Fruit fly (Drosophila melanogaster): Measurements from ENCODE around the gene Rh7.
A peak's percentile ranks its signal among the peaks of the same experiment; 100 is the strongest.

Rh7 gene

dm6 chr3L:12178847-12179437 is 3.7 kb upstream of the Rh7 start (continued):
- TF ChIP-seq schlank (tag; optimal IDR thresholded peaks at IDR 0.05) (no peak), CG9932 (GFP tag; IDR thresholded peaks at IDR 0.05) (peak; percentile 7; the same call in 1 of the 2 replicates), Meics (GFP tag; optimal IDR thresholded peaks at IDR 0.05) (peak; percentile 24), zfh1 (GFP tag; IDR thresholded peaks at IDR 0.05) (peak; percentile 24; the same call in 1 of the 3 replicates), CG7786 (GFP tag; optimal IDR thresholded peaks at IDR 0.05) (peak; percentile 22), CG8290 (GFP tag; optimal IDR thresholded peaks at IDR 0.05) (no peak), CG8290 (tag; optimal IDR thresholded peaks at IDR 0.05) (peak in 1 of 2 experiments; percentile 53), pb (GFP tag; optimal IDR thresholded peaks at IDR 0.05) (peak; percentile 6), Dbx (GFP tag; IDR thresholded peaks at IDR 0.05) (peak; percentile 29; the same call in 1 of the 3 replicates), amos (GFP tag; IDR thresholded peaks at IDR 0.05; ENCODE audit: partially characterized antibody) (no peak), gce (GFP tag; IDR thresholded peaks at IDR 0.05) (0 out of 3 replicates have a peak, but pooled peaks have one; percentile 21), CG17385 (GFP tag; optimal IDR thresholded peaks at IDR 0.05) (no peak), MTF-1 (GFP tag; optimal IDR thresholded peaks at IDR 0.05; ENCODE audit: borderline replicate concordance) (no peak), kay (GFP tag; optimal IDR thresholded peaks at IDR 0.05) (peak; percentile 5), CG17802 (tag; optimal IDR thresholded peaks at IDR 0.05) (no peak), CG17361 (GFP tag; IDR thresholded peaks at IDR 0.05) (peak; percentile 36; the same call in 2 of the 3 replicates), CG11696 (GFP tag; IDR thresholded peaks at IDR 0.05) (peak; percentile 80), grn (GFP tag; optimal IDR thresholded peaks at IDR 0.05) (peak; percentile 34), sug (tag; optimal IDR thresholded peaks at IDR 0.05) (peak; percentile 23), NFAT (GFP tag; IDR thresholded peaks at IDR 0.05) (peak; percentile 41; the same call in 1 of the 2 replicates), D19B (GFP tag; optimal IDR thresholded peaks at IDR 0.05) (peak; percentile 91), grau (tag; optimal IDR thresholded peaks at IDR 0.05) (peak; percentile 18), Pdp1 (GFP tag; optimal IDR thresholded peaks at IDR 0.05) (peak in 1 of 2 experiments; percentile 83), CG6175 (GFP tag; IDR thresholded peaks at IDR 0.05) (0 out of 3 replicates have a peak, but pooled peaks have one; percentile 25), CG32532 (GFP tag; IDR thresholded peaks at IDR 0.05) (peak; percentile 23; the same call in 1 of the 2 replicates), da (GFP tag; optimal IDR thresholded peaks at IDR 0.05) (no peak), sens (GFP tag) (peak; percentile 60), eyg (GFP tag; optimal IDR thresholded peaks at IDR 0.05) (no peak), H15 (GFP tag; IDR thresholded peaks at IDR 0.05) (0 out of 3 replicates have a peak, but pooled peaks have one; percentile 37), Hr78 (GFP tag; optimal IDR thresholded peaks at IDR 0.05) (peak in 1 of 2 experiments; percentile 22), bsh (GFP tag; optimal IDR thresholded peaks at IDR 0.05) (no peak), gro (GFP tag; optimal IDR thresholded peaks at IDR 0.05) (peak; percentile 48), sd (tag; optimal IDR thresholded peaks at IDR 0.05) (peak; percentile 33), ase (GFP tag; IDR thresholded peaks at IDR 0.05) (0 out of 3 replicates have a peak, but pooled peaks have one; percentile 35), cwo (GFP tag; optimal IDR thresholded peaks at IDR 0.05) (peak; percentile 16), CG1233 (GFP tag; optimal IDR thresholded peaks at IDR 0.05) (no peak)

DNA sequence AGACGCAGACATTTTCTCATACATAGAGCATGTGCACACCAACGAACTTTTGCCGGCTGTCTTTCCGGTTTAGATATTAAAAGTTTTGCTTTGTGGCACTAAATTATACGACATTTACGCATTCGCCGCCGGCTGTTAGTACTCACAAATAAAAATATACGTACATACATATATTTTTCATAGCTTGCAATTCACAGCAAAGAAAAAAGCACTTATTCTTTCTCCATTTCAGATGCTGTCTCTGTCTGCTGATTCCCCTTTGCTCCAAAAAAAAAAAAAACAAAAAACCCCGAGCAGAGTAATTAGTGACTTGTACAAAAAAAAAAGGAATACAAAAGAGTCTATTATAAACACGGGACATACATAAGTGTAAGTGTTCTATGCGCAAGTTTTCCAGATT is 2.0 kb upstream of the Rh7 start, which contains the start of gene CAH2:
TSS of gene CAH2 (plus strand) at position 301 of the 400 bp plus-strand sequence.
- peak; percentile 19 for TF ChIP-seq Ets65A (GFP tag)
- no peak for TF ChIP-seq CG8924 (tag; optimal IDR thresholded peaks at IDR 0.05)

- TF ChIP-seq CG9727 (GFP tag; optimal IDR thresholded peaks at IDR 0.05) (no peak), CG18262 (tag; optimal IDR thresholded peaks at IDR 0.05) (no peak), CG13894 (tag; optimal IDR thresholded peaks at IDR 0.05) (no peak), ftz-f1 (GFP tag; optimal IDR thresholded peaks at IDR 0.05) (no peak), CrebB (tag; optimal IDR thresholded peaks at IDR 0.05) (no peak), tgo (GFP tag; IDR thresholded peaks at IDR 0.05) (no peak; the same call in 2 of the 3 replicates), her (GFP tag; optimal IDR thresholded peaks at IDR 0.05) (no peak), CG17385 (GFP tag; optimal IDR thresholded peaks at IDR 0.05) (peak; percentile 5), peb (GFP tag; IDR thresholded peaks at IDR 0.05) (peak; percentile 6; the same call in 1 of the 2 replicates), slp2 (GFP tag; optimal IDR thresholded peaks at IDR 0.05) (no peak), pnt (GFP tag; optimal IDR thresholded peaks at IDR 0.05) (peak; percentile 2), chinmo (GFP tag; IDR thresholded peaks at IDR 0.05; ENCODE audit: partially characterized antibody) (no peak), CG6272 (GFP tag; IDR thresholded peaks at IDR 0.05) (no peak)
These were observed 11.6 kb downstream of the Rh7 start, which contains the start of gene CG9760 for dm6 chr3L:12163693-12164092. Gene CG9760 (minus strand): TSS chr3L:12163735.

Measured in whole organism, embryonic.